Worm (Caenorhabditis elegans) whole organism, young adult: ENCODE data around the gene T26G10.4.

Experiments used
- F37B4.10 ChIP-seq: fragments of 200-800 bp; sonication (Bioruptor generic); IDR thresholded peaks from 2 replicates; pipeline ENCODE4 v1.3.6; 2022; ENCODE audit warnings: missing genetic modification characterization, missing compliant biosample characterization
- F49E8.2 ChIP-seq: sonication (generic microtip); optimal IDR thresholded peaks from 3 replicates; lab custom pipeline; 2017; ENCODE audit warnings: missing genetic modification characterization, mild to moderate bottlenecking, missing compliant biosample characterization, antibody characterized with exemption, moderate library complexity; ENCODE audit not compliant: insufficient read depth
- T07F8.4 ChIP-seq: sonication (generic microtip); optimal IDR thresholded peaks from 2 replicates; lab custom pipeline; 2016; ENCODE audit warnings: mild to moderate bottlenecking, missing genetic modification characterization, moderate library complexity, missing compliant biosample characterization
- ama-1 ChIP-seq, 3 experiments: fragments of 150-350 bp in 1 of 3; sonication (generic microtip) in 2 of 3; optimal IDR thresholded peaks; 2 replicates each; lab custom pipeline; 2014 to 2018; ENCODE audit warnings: missing biosample characterization in 2 of 3, missing genetic modification characterization in 2 of 3, missing genetic modification reagents in 2 of 3
- aptf-2 ChIP-seq: fragments of 200-800 bp; sonication (Bioruptor generic); conservative IDR thresholded peaks from 2 replicates; pipeline ENCODE4 v1.3.6; 2022; ENCODE audit warnings: missing genetic modification reagents, missing genetic modification characterization, missing compliant biosample characterization
- attf-3 ChIP-seq: fragments of 200-800 bp; sonication (Bioruptor generic); conservative IDR thresholded peaks from 2 replicates; pipeline ENCODE4 v1.3.6; 2022; ENCODE audit warnings: missing genetic modification reagents, missing genetic modification characterization, missing compliant biosample characterization
- cebp-1 ChIP-seq, 2 experiments: fragments of 200-800 bp in 1 of 2; sonication (Bioruptor generic) in 1 of 2; sonication (generic microtip) in 1 of 2; IDR thresholded peaks in 1 of 2; optimal IDR thresholded peaks in 1 of 2; 2 replicates each; pipeline versions ENCODE4 v1.3.6 to Lab custom; 2017 to 2022; ENCODE audit warnings: missing compliant biosample characterization in 2 of 2, missing genetic modification characterization in 2 of 2, mild to moderate bottlenecking in 1 of 2, missing genetic modification reagents in 1 of 2, moderate library complexity in 1 of 2
- dpl-1 ChIP-seq: fragments of 150-350 bp; optimal IDR thresholded peaks from 2 replicates; lab custom pipeline; 2014; ENCODE audit warnings: missing biosample characterization, missing genetic modification reagents, missing genetic modification characterization
- egl-44 ChIP-seq: fragments of 200-800 bp; sonication (Bioruptor generic); IDR thresholded peaks from 2 replicates; pipeline ENCODE4 v1.3.6; 2022; ENCODE audit warnings: missing genetic modification reagents, missing genetic modification characterization, missing compliant biosample characterization
- gei-17 ChIP-seq: fragments of 200-800 bp; sonication (Bioruptor generic); optimal IDR thresholded peaks from 2 replicates; lab custom pipeline; 2018; ENCODE audit warnings: mild to moderate bottlenecking, missing genetic modification characterization, missing compliant biosample characterization
- him-1 ChIP-seq: sonication (generic microtip); optimal IDR thresholded peaks from 2 replicates; lab custom pipeline; 2016; ENCODE audit warnings: missing genotype, missing genetic modification reagents, missing genetic modification characterization, missing compliant biosample characterization
- lin-35 ChIP-seq, 3 experiments: fragments of 150-350 bp in 2 of 3; sonication (generic microtip) in 1 of 3; optimal IDR thresholded peaks; 2 replicates each; lab custom pipeline; 2014 to 2018; ENCODE audit warnings: missing biosample characterization in 3 of 3, missing genetic modification characterization in 3 of 3, missing genetic modification reagents in 3 of 3
- madf-3 ChIP-seq: fragments of 200-800 bp; sonication (Bioruptor generic); IDR thresholded peaks from 2 replicates; pipeline ENCODE4 v1.3.6; 2022; ENCODE audit warnings: missing genetic modification reagents, missing genetic modification characterization, missing compliant biosample characterization
- snpc-4 ChIP-seq, 5 experiments: fragments of 150-350 bp in 1 of 5; sonication (generic microtip) in 4 of 5; optimal IDR thresholded peaks; 2 replicates each; lab custom pipeline; 2014 to 2018; ENCODE audit warnings: missing genetic modification characterization in 5 of 5, missing biosample characterization in 3 of 5, antibody characterized with exemption in 2 of 5, mild to moderate bottlenecking in 2 of 5, missing compliant biosample characterization in 2 of 5, missing genotype in 2 of 5, moderate library complexity in 2 of 5, missing genetic modification reagents in 1 of 5

DNA sequence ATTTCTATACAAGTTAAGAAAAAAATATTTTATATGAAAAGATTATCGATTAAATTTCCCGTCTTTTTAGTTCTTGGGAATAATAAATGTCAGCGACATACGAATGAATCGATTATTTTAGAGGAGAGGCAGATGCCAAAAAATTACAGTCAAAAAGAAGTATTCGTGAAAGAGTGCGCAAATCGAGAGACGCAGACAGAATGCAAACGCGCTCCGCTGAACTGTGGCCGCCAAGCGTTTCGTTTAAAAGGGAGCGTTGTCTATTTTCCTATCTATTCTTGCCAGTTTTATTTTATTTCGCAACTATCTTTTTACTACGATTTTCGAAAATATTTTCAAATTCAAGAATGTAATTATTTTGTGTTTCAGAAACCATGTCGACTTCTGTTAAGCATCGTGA is 46.8 kb downstream of the T26G10.4 start, which contains the start of gene baf-1:
- TF ChIP-seq aptf-2 (GFP tag; lab: Robert Waterston, UW) (no peak), T07F8.4 (tag; lab: Kevin White, UChicago) (no peak), egl-44 (GFP tag; lab: Robert Waterston, UW) (no peak), cebp-1 (GFP tag; IDR thresholded peaks at IDR 0.05; lab: Robert Waterston, UW) (peak; percentile 21; the same call in 1 of the 2 replicates), cebp-1 (tag; optimal IDR thresholded peaks at IDR 0.05; lab: Kevin White, UChicago) (peak; percentile 92), dpl-1 (GFP tag; lab: Kevin White, UChicago) (no peak), him-1 (tag; lab: Kevin White, UChicago) (no peak), ama-1 (optimal IDR thresholded peaks at IDR 0.05; lab: Kevin White, UChicago) (no peak), ama-1 (GFP tag; optimal IDR thresholded peaks at IDR 0.05; lab: Kevin White, UChicago) (no peak), F49E8.2 (tag; lab: Kevin White, UChicago) (peak; percentile 20), lin-35 (GFP tag; optimal IDR thresholded peaks at IDR 0.05; lab: Kevin White, UChicago) (peak in 1 of 3 experiments; percentile 51), F37B4.10 (GFP tag; lab: Robert Waterston, UW) (no peak), madf-3 (no peak), snpc-4 (GFP tag; optimal IDR thresholded peaks at IDR 0.05; lab: Kevin White, UChicago) (no peak), snpc-4 (tag; optimal IDR thresholded peaks at IDR 0.05; lab: Kevin White, UChicago) (peak in 2 of 4 experiments; percentile 38 to 41), gei-17 (GFP tag; lab: Kevin White, UChicago) (no peak), attf-3 (GFP tag; lab: Robert Waterston, UW) (0 out of 2 replicates have a peak, but pooled peaks have one; percentile 28)
